Worm (Caenorhabditis elegans): Measurements from ENCODE around the gene clec-141.

The clec-141 gene

ce11 chrII:5449620-5450019 is 42.2 kb upstream of the clec-141 start (continued):
- no peak for TF ChIP-seq tbx-2 (tag; optimal IDR thresholded peaks at IDR 0.05)

- TF ChIP-seq efl-1 (optimal IDR thresholded peaks at IDR 0.05) (peak in 1 of 2 experiments; percentile 6), efl-1 (GFP tag; optimal IDR thresholded peaks at IDR 0.05 in 1 of 2) (no peak), lin-39 (tag; optimal IDR thresholded peaks at IDR 0.05) (no peak), nhr-19 (GFP tag; conservative IDR thresholded peaks at IDR 0.05) (peak; percentile 41), lin-14 (GFP tag; optimal IDR thresholded peaks at IDR 0.05) (peak; percentile 59), lin-35 (GFP tag; optimal IDR thresholded peaks at IDR 0.05) (no peak), dsc-1 (tag; optimal IDR thresholded peaks at IDR 0.05) (peak; percentile 32), swsn-7 (tag; optimal IDR thresholded peaks at IDR 0.05) (no peak), rnt-1 (tag; optimal IDR thresholded peaks at IDR 0.05) (peak; percentile 72)
These were observed 41.8 kb upstream of the clec-141 start for ce11 chrII:5449219-5449618.

ce11 chrII:5447381-5447780 is 39.9 kb upstream of the clec-141 start, which contains the start of gene cex-1:
TSS of gene cex-1 (plus strand) at chrII:5447681.
- TF ChIP-seq elt-2 (tag; optimal IDR thresholded peaks at IDR 0.05) (no peak), snu-23 (GFP tag; optimal IDR thresholded peaks at IDR 0.05) (no peak), lsy-2 (tag; optimal IDR thresholded peaks at IDR 0.05) (no peak), fkh-10 (GFP tag; optimal IDR thresholded peaks at IDR 0.05) (no peak), pag-3 (tag; optimal IDR thresholded peaks at IDR 0.05; ENCODE audit: borderline replicate concordance, insufficient read depth) (no peak), snpc-4 (tag; optimal IDR thresholded peaks at IDR 0.05) (no peak), zag-1 (tag; optimal IDR thresholded peaks at IDR 0.05) (no peak), ztf-11 (tag; optimal IDR thresholded peaks at IDR 0.05) (no peak), mdl-1 (tag; optimal IDR thresholded peaks at IDR 0.05) (no peak)

- no peak for TF ChIP-seq pqm-1 (tag; optimal IDR thresholded peaks at IDR 0.05)
- no peak for TF ChIP-seq lin-35 (GFP tag; optimal IDR thresholded peaks at IDR 0.05)
- TF ChIP-seq sup-37 (GFP tag; optimal IDR thresholded peaks at IDR 0.05) = no peak
- no peak for TF ChIP-seq fos-1 (tag; optimal IDR thresholded peaks at IDR 0.05)
- TF ChIP-seq unc-30 (tag; optimal IDR thresholded peaks at IDR 0.05) = no peak
- TF ChIP-seq ets-5 (GFP tag; IDR thresholded peaks at IDR 0.05) = no peak
- no peak for TF ChIP-seq aly-2 (tag; optimal IDR thresholded peaks at IDR 0.05)
- no peak for TF ChIP-seq jun-1 (tag; optimal IDR thresholded peaks at IDR 0.05)
- TF ChIP-seq C04F5.9 (tag; optimal IDR thresholded peaks at IDR 0.05) = no peak
- no peak for TF ChIP-seq hlh-4 (tag; optimal IDR thresholded peaks at IDR 0.05)
- no peak for TF ChIP-seq efl-1 (optimal IDR thresholded peaks at IDR 0.05)
- TF ChIP-seq efl-1 (GFP tag; optimal IDR thresholded peaks at IDR 0.05 in 1 of 2) = no peak
- TF ChIP-seq tbx-2 (tag; optimal IDR thresholded peaks at IDR 0.05) = no peak
- TF ChIP-seq snpc-4 (tag; optimal IDR thresholded peaks at IDR 0.05) = no peak
These were observed 39.1 kb upstream of the clec-141 start, which contains the start of gene nmr-1 for ce11 chrII:5446506-5446905. TSS of gene nmr-1 (minus strand) at chrII:5446606.

- TF ChIP-seq aly-2 (tag; optimal IDR thresholded peaks at IDR 0.05) = no peak
- TF ChIP-seq hlh-17 (GFP tag; optimal IDR thresholded peaks at IDR 0.05; ENCODE audit: borderline replicate concordance) = no peak
- TF ChIP-seq nhr-12 (tag; optimal IDR thresholded peaks at IDR 0.05) = no peak
These were observed 30.1 kb upstream of the clec-141 start, which contains the start of gene F07F6.1 for ce11 chrII:5437586-5437985. TSS of gene F07F6.1 (plus strand) at chrII:5437886.

DNA sequence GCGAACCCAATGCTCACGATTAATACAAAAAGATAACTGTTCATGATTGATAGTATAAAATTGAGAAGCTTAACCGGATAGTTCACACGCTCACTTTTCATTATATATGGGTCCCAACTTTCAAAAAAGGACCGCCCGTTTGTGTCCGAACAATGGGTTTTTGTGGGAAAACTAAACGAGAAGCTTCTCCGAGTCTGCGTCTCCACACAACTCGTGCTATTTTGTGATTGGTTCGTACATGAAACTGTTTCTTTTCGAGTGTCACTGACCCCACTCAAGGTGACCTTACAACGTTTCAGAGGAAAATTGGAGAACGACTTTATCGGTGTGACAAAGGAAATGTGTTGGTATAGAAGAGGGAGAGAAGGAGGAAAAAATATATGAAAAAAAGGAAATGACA is 29.4 kb upstream of the clec-141 start, which contains the start of gene dct-5:
Gene dct-5 (minus strand): TSS at position 101 of the 400 bp plus-strand sequence.
- no peak for TF ChIP-seq mep-1 (tag; optimal IDR thresholded peaks at IDR 0.05)
- TF ChIP-seq fkh-10 (GFP tag; optimal IDR thresholded peaks at IDR 0.05) = no peak
- TF ChIP-seq hpl-2 (GFP tag; optimal IDR thresholded peaks at IDR 0.05) = no peak
- TF ChIP-seq sptf-1 (tag; optimal IDR thresholded peaks at IDR 0.05) = no peak
- no peak for TF ChIP-seq efl-3 (GFP tag; optimal IDR thresholded peaks at IDR 0.05)
- TF ChIP-seq snu-23 (GFP tag; optimal IDR thresholded peaks at IDR 0.05) = no peak
- TF ChIP-seq F16B12.6 (tag; optimal IDR thresholded peaks at IDR 0.05) = no peak
- TF ChIP-seq unc-98 (GFP tag; IDR thresholded peaks at IDR 0.05) = no peak
- TF ChIP-seq ztf-4 (tag; optimal IDR thresholded peaks at IDR 0.05) = no peak
- no peak for TF ChIP-seq C04F5.9 (tag; optimal IDR thresholded peaks at IDR 0.05)
- no peak for TF ChIP-seq sox-4 (tag; optimal IDR thresholded peaks at IDR 0.05)

All from whole organism, L1 larva.